Worm (Caenorhabditis elegans): ENCODE data around the gene gyg-1.

The gyg-1 gene

DNA sequence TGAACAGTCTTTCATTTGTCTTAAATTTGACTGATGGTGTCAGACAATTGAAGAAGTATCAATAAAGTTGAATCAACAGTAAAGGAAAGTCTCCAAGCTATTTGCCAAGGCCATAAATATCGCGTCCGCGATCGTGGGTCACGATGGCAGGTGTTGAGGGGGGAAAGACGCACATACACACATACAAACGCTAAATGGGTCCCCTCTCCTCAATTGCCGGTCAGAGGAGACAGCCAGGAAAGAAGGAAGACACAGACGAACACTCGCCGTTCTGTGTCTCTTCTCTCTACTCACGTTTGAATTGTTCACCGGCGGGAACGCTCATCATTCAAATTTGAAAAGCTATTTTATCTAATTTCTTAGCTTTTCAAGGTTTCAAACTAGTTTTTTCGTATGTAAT, 3.4 kb downstream of the gyg-1 start:
- no peak for TF ChIP-seq zag-1 (tag; optimal IDR thresholded peaks at IDR 0.05)
- TF ChIP-seq unc-62 (GFP tag; optimal IDR thresholded peaks at IDR 0.05), result no peak
- TF ChIP-seq sma-3 (GFP tag; optimal IDR thresholded peaks at IDR 0.05), result peak; percentile 10
- no peak for TF ChIP-seq nhr-23 (tag; optimal IDR thresholded peaks at IDR 0.05)
- no peak for TF ChIP-seq nhr-77 (tag; optimal IDR thresholded peaks at IDR 0.05)
- TF ChIP-seq peb-1 (tag; optimal IDR thresholded peaks at IDR 0.05), result no peak
- no peak for TF ChIP-seq fos-1 (tag; optimal IDR thresholded peaks at IDR 0.05)
- TF ChIP-seq unc-55 (GFP tag; optimal IDR thresholded peaks at IDR 0.05), result peak; percentile 54
- TF ChIP-seq ztf-1 (GFP tag; conservative IDR thresholded peaks at IDR 0.05), result no peak
- TF ChIP-seq nhr-129 (tag; optimal IDR thresholded peaks at IDR 0.05), result peak; percentile 67
- TF ChIP-seq F13H6.1 (tag; optimal IDR thresholded peaks at IDR 0.05), result peak; percentile 63
- TF ChIP-seq mdl-1 (tag; optimal IDR thresholded peaks at IDR 0.05), result no peak
- TF ChIP-seq ZK546.5 (tag; optimal IDR thresholded peaks at IDR 0.05), result no peak
- TF ChIP-seq nhr-25 (tag; optimal IDR thresholded peaks at IDR 0.05), result peak; percentile 32
- TF ChIP-seq nhr-12 (tag; optimal IDR thresholded peaks at IDR 0.05), result no peak
- no peak for TF ChIP-seq ztf-11 (tag; optimal IDR thresholded peaks at IDR 0.05)
- TF ChIP-seq nhr-10 (tag; optimal IDR thresholded peaks at IDR 0.05), result no peak
- no peak for TF ChIP-seq ceh-16 (tag; optimal IDR thresholded peaks at IDR 0.05)
- TF ChIP-seq Y55F3AM.14 (GFP tag; optimal IDR thresholded peaks at IDR 0.05), result no peak
- no peak for TF ChIP-seq egl-27 (tag; optimal IDR thresholded peaks at IDR 0.05)
- TF ChIP-seq skn-1 (tag; optimal IDR thresholded peaks at IDR 0.05), result no peak
- no peak for TF ChIP-seq lin-39 (tag; optimal IDR thresholded peaks at IDR 0.05)
- no peak for TF ChIP-seq crh-2 (tag; optimal IDR thresholded peaks at IDR 0.05)
- TF ChIP-seq gmeb-1 (tag; optimal IDR thresholded peaks at IDR 0.05), result no peak
- TF ChIP-seq alr-1 (tag; optimal IDR thresholded peaks at IDR 0.05), result no peak
- TF ChIP-seq sma-9 (GFP tag; optimal IDR thresholded peaks at IDR 0.05), result peak; percentile 11
- no peak for TF ChIP-seq sma-9 (tag; optimal IDR thresholded peaks at IDR 0.05)
- TF ChIP-seq nhr-11 (tag; optimal IDR thresholded peaks at IDR 0.05), result no peak
- peak; percentile 21 for TF ChIP-seq blmp-1 (tag; optimal IDR thresholded peaks at IDR 0.05; ENCODE audit: insufficient read depth)
- TF ChIP-seq ama-1 (optimal IDR thresholded peaks at IDR 0.05), result peak; percentile 77
- TF ChIP-seq sem-4 (tag; optimal IDR thresholded peaks at IDR 0.05), result peak; percentile 44
- TF ChIP-seq ceh-82 (tag; optimal IDR thresholded peaks at IDR 0.05), result no peak
- TF ChIP-seq lin-11 (tag; optimal IDR thresholded peaks at IDR 0.05), result peak; percentile 21
- peak in 1 of 2 experiments; percentile 47 for TF ChIP-seq lsy-2 (tag; optimal IDR thresholded peaks at IDR 0.05)
- no peak for TF ChIP-seq elt-1 (tag; optimal IDR thresholded peaks at IDR 0.05)
- no peak for TF ChIP-seq nhr-6 (tag; optimal IDR thresholded peaks at IDR 0.05)
- TF ChIP-seq C34F6.9 (tag; optimal IDR thresholded peaks at IDR 0.05), result peak; percentile 60

DNA sequence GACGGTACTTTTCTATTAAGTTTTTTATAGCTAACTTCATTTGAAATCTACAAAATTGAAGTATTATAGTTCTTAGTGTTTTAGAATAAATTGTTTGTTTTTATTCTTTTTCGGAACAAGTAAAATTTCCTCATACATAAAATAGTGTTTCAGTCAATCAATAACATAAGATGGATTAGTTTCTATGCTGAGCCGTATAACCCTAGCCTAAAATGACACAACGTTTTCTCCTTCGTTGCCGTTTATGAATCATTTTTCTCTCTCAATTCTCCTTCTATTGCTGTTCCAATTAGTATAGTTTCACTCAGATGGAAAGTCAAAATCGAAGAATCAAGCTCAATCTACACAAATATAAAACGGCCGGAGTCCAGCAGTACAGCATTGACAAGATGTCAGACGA, 4.8 kb downstream of the gyg-1 start, which contains the start of gene rgs-7:
TSS of gene rgs-7 (plus strand) at position 301 of the 400 bp plus-strand sequence.
- TF ChIP-seq mdl-1 (tag; optimal IDR thresholded peaks at IDR 0.05) (no peak), alr-1 (tag; optimal IDR thresholded peaks at IDR 0.05) (no peak), unc-62 (GFP tag; optimal IDR thresholded peaks at IDR 0.05) (no peak), nhr-6 (tag; optimal IDR thresholded peaks at IDR 0.05) (no peak)

- no peak for TF ChIP-seq unc-55 (GFP tag; optimal IDR thresholded peaks at IDR 0.05)
- no peak for TF ChIP-seq mdl-1 (tag; optimal IDR thresholded peaks at IDR 0.05)
- TF ChIP-seq F13H6.1 (tag; optimal IDR thresholded peaks at IDR 0.05), result no peak
- TF ChIP-seq mbf-1 (tag; optimal IDR thresholded peaks at IDR 0.05), result no peak
- TF ChIP-seq snpc-4 (tag; optimal IDR thresholded peaks at IDR 0.05), result no peak
- no peak for TF ChIP-seq lin-11 (tag; optimal IDR thresholded peaks at IDR 0.05)
- peak; percentile 8 for TF ChIP-seq ceh-16 (tag; optimal IDR thresholded peaks at IDR 0.05)
- TF ChIP-seq lin-13 (GFP tag; optimal IDR thresholded peaks at IDR 0.05), result no peak
These were observed 9.7 kb downstream of the gyg-1 start for ce11 chrX:3547097-3547496.

ce11 chrX:3547828-3548227, 10.4 kb downstream of the gyg-1 start:
- peak; percentile 39 for TF ChIP-seq fos-1 (tag; optimal IDR thresholded peaks at IDR 0.05)
- TF ChIP-seq F13H6.1 (tag; optimal IDR thresholded peaks at IDR 0.05), result no peak
